Worm (Caenorhabditis elegans): ENCODE results near the gene C06H2.7.

DNA sequence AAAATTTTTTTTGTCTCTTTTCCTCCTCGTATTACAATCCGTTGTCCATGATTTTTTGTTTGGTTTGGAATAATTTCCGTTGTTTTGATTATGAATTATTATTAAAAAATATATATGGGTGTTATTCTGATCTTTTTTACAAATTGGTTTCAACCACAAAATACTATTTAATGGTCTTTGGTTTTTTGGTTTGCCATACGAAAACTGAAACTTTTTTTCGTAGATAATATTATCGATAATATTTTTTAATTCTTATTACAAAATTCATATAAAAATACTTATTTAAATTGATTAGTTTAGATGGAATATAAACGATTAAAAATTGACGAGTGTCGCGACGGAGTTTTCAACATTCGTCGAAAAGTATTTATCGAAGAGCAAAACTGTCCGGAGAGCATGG, 17.4 kb downstream of the C06H2.7 start, which contains the start of gene jmjd-5:
- TF ChIP-seq nhr-77 (tag; optimal IDR thresholded peaks at IDR 0.05) (no peak), lin-13 (GFP tag; optimal IDR thresholded peaks at IDR 0.05) (no peak)

All from whole organism, L2 larva.